Worm (Caenorhabditis elegans): Measurements from ENCODE around the gene F58F12.2.
A peak's percentile ranks its signal among the peaks of the same experiment; 100 is the strongest.

DNA sequence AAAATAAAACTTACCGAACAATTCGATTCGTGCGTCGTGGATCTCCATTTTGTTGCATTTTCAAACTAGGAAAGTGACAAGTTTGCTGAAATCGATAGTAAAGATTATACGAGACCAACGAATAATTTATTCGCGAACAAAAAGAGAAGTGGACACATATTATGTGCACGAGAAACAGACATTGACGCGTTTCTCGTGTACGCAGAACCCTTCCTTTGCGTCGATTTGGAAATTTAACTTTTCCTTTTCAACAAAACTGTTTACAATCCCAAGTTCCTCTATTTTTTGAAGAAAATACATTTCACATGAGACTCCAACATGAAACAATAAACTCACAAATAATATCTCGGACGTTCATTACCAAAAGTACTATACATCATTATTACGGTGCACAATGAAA, 27.0 kb downstream of the F58F12.2 start, which contains the start of gene K10B2.4:
- no peak for TF ChIP-seq vab-15 (tag; optimal IDR thresholded peaks at IDR 0.05)
- TF ChIP-seq lsy-2 (tag; optimal IDR thresholded peaks at IDR 0.05), result peak; percentile 72 to 85
- TF ChIP-seq snpc-4 (tag; optimal IDR thresholded peaks at IDR 0.05), result peak; percentile 53
- TF ChIP-seq pqm-1 (tag; optimal IDR thresholded peaks at IDR 0.05), result no peak
- peak; percentile 62 for TF ChIP-seq tbx-2 (tag; optimal IDR thresholded peaks at IDR 0.05)
